Worm (Caenorhabditis elegans) whole organism, L1 larva: Measurements from ENCODE around the gene gop-3.

Experiments
- C34B4.2 ChIP-seq: sonication (generic microtip); optimal IDR thresholded peaks from 2 replicates; lab custom pipeline; 2017; ENCODE audit warnings: mild to moderate bottlenecking, missing genetic modification characterization, missing compliant biosample characterization
- F16B12.6 ChIP-seq: fragments of 150-350 bp; optimal IDR thresholded peaks from 2 replicates; lab custom pipeline; 2014; ENCODE audit warnings: missing biosample characterization, missing genetic modification characterization
- blmp-1 ChIP-seq: fragments of 150-350 bp; optimal IDR thresholded peaks from 2 replicates; lab custom pipeline; 2014; ENCODE audit warnings: missing biosample characterization, missing genetic modification characterization
- ceh-88 ChIP-seq: fragments of 200-800 bp; sonication (Bioruptor generic); IDR thresholded peaks from 2 replicates; pipeline ENCODE4 v1.3.6; 2022; ENCODE audit warnings: missing genetic modification characterization, missing compliant biosample characterization
- ceh-90 ChIP-seq: sonication (generic microtip); optimal IDR thresholded peaks from 2 replicates; lab custom pipeline; 2016; ENCODE audit warnings: missing genetic modification characterization, missing compliant biosample characterization
- ces-1 ChIP-seq: fragments of 150-350 bp; optimal IDR thresholded peaks from 2 replicates; lab custom pipeline; 2014; ENCODE audit warnings: missing biosample characterization, missing genetic modification reagents, missing genetic modification characterization
- dpl-1 ChIP-seq, 3 experiments: fragments of 150-350 bp in 2 of 3; sonication (generic microtip) in 1 of 3; optimal IDR thresholded peaks; 2 replicates each; lab custom pipeline; 2014 to 2017; ENCODE audit warnings: missing biosample characterization in 3 of 3, missing genetic modification characterization in 3 of 3, missing genetic modification reagents in 3 of 3
- efl-1 ChIP-seq, 4 experiments: fragments of 150-350 bp; optimal IDR thresholded peaks in 3 of 4; peaks in 1 of 4; 1 replicate in 1 of 4; 2 replicates in 3 of 4; lab custom pipeline; 2014; ENCODE audit warnings: missing biosample characterization in 2 of 4, missing genetic modification characterization in 2 of 4, missing genetic modification reagents in 2 of 4
- efl-3 ChIP-seq: fragments of 200-800 bp; sonication (Bioruptor generic); optimal IDR thresholded peaks from 2 replicates; lab custom pipeline; 2018; ENCODE audit warnings: mild to moderate bottlenecking, missing genetic modification characterization, missing compliant biosample characterization
- egl-27 ChIP-seq, 2 experiments: fragments of 150-350 bp in 1 of 2; sonication (generic microtip); optimal IDR thresholded peaks; 3 replicates each; lab custom pipeline; 2017 to 2018; ENCODE audit warnings: missing biosample characterization in 2 of 2, missing genetic modification characterization in 2 of 2, missing genetic modification reagents in 2 of 2
- elt-3 ChIP-seq, 6 experiments: fragments of 150-350 bp in 1 of 6; sonication (generic microtip); optimal IDR thresholded peaks; 2 replicates each; lab custom pipeline; 2017 to 2018; ENCODE audit warnings: missing biosample characterization in 6 of 6, missing genetic modification characterization in 6 of 6, inconsistent platforms in 1 of 6
- ets-5 ChIP-seq: fragments of 200-800 bp; sonication (Bioruptor generic); IDR thresholded peaks from 2 replicates; pipeline ENCODE4 v1.3.6; 2022; ENCODE audit warnings: missing genetic modification characterization, missing compliant biosample characterization
- grh-1 ChIP-seq: fragments of 200-800 bp; sonication (Bioruptor generic); IDR thresholded peaks from 2 replicates; pipeline ENCODE4 v1.3.6; 2022; ENCODE audit warnings: missing genetic modification reagents, missing genetic modification characterization, missing compliant biosample characterization
- hlh-17 ChIP-seq: fragments of 200-800 bp; sonication (Bioruptor generic); optimal IDR thresholded peaks from 2 replicates; lab custom pipeline; 2018; ENCODE audit warnings: missing genetic modification characterization, mild to moderate bottlenecking, missing compliant biosample characterization, moderate library complexity, borderline replicate concordance
- hlh-4 ChIP-seq: sonication (generic microtip); optimal IDR thresholded peaks from 2 replicates; lab custom pipeline; 2016; ENCODE audit warnings: mild to moderate bottlenecking, missing genetic modification characterization, missing compliant biosample characterization
- hpl-2 ChIP-seq: fragments of 150-350 bp; optimal IDR thresholded peaks from 2 replicates; lab custom pipeline; 2014; ENCODE audit warnings: missing biosample characterization, missing genetic modification reagents, missing genetic modification characterization
- lin-13 ChIP-seq: fragments of 150-350 bp; optimal IDR thresholded peaks from 2 replicates; lab custom pipeline; 2014; ENCODE audit warnings: missing biosample characterization, missing genetic modification reagents, missing genetic modification characterization
- lin-15B ChIP-seq: fragments of 150-350 bp; sonication (generic microtip); optimal IDR thresholded peaks from 3 replicates; lab custom pipeline; 2014; ENCODE audit warnings: missing biosample characterization, missing genetic modification characterization
- lin-39 ChIP-seq: fragments of 150-350 bp; optimal IDR thresholded peaks from 2 replicates; lab custom pipeline; 2014; ENCODE audit warnings: missing biosample characterization, missing genetic modification reagents, missing genetic modification characterization
- lir-3 ChIP-seq: sonication (generic microtip); optimal IDR thresholded peaks from 2 replicates; lab custom pipeline; 2016; ENCODE audit warnings: mild to moderate bottlenecking, missing genetic modification characterization, moderate library complexity, missing compliant biosample characterization; ENCODE audit not compliant: poor library complexity
- nhr-11 ChIP-seq: fragments of 150-350 bp; optimal IDR thresholded peaks from 2 replicates; lab custom pipeline; 2014; ENCODE audit warnings: missing biosample characterization, missing genetic modification characterization
- nhr-20 ChIP-seq: sonication (generic microtip); optimal IDR thresholded peaks from 2 replicates; lab custom pipeline; 2016; ENCODE audit warnings: mild to moderate bottlenecking, missing genetic modification characterization, missing compliant biosample characterization
- nhr-85 ChIP-seq: sonication (generic microtip); peaks from one replicate; lab custom pipeline; 2016; ENCODE audit warnings: missing genetic modification characterization, inconsistent platforms, missing compliant biosample characterization
- pax-3 ChIP-seq: fragments of 200-800 bp; sonication (Bioruptor generic); optimal IDR thresholded peaks from 2 replicates; lab custom pipeline; 2018; ENCODE audit warnings: mild to moderate bottlenecking, missing genetic modification characterization, moderate library complexity, missing compliant biosample characterization
- rnt-1 ChIP-seq: sonication (generic microtip); optimal IDR thresholded peaks from 2 replicates; lab custom pipeline; 2016; ENCODE audit warnings: mild to moderate bottlenecking, missing genetic modification characterization, moderate library complexity, missing compliant biosample characterization
- skn-1 ChIP-seq: fragments of 150-350 bp; optimal IDR thresholded peaks from 2 replicates; lab custom pipeline; 2014; ENCODE audit warnings: missing biosample characterization, missing genetic modification characterization
- tbx-2 ChIP-seq: sonication (generic microtip); optimal IDR thresholded peaks from 2 replicates; lab custom pipeline; 2016; ENCODE audit warnings: missing genetic modification characterization, missing compliant biosample characterization
- unc-62 ChIP-seq: fragments of 150-350 bp; optimal IDR thresholded peaks from 2 replicates; lab custom pipeline; 2014; ENCODE audit warnings: missing biosample characterization, missing genetic modification reagents, missing genetic modification characterization
- vab-15 ChIP-seq: sonication (generic microtip); optimal IDR thresholded peaks from 2 replicates; lab custom pipeline; 2017; ENCODE audit warnings: missing genotype, mild to moderate bottlenecking, missing genetic modification characterization, missing compliant biosample characterization
- xbp-1 ChIP-seq: sonication (generic microtip); optimal IDR thresholded peaks from 2 replicates; lab custom pipeline; 2016; ENCODE audit warnings: missing genetic modification characterization, missing compliant biosample characterization
- zip-4 ChIP-seq: fragments of 200-800 bp; sonication (Bioruptor generic); optimal IDR thresholded peaks from 2 replicates; lab custom pipeline; 2018; ENCODE audit warnings: mild to moderate bottlenecking, missing genetic modification characterization, moderate library complexity, missing compliant biosample characterization
- ztf-4 ChIP-seq: fragments of 150-350 bp; optimal IDR thresholded peaks from 2 replicates; lab custom pipeline; 2014; ENCODE audit warnings: missing biosample characterization, missing genetic modification characterization

Gene gop-3

ce11 chrIII:5230415-5230814 lies 30.1 kb upstream of the gop-3 start, which contains the start of gene prmt-5 (continued):
- peak; percentile 37 for TF ChIP-seq zip-4
- no peak for TF ChIP-seq ets-5 (GFP tag; lab: Robert Waterston, UW)

ce11 chrIII:5233140-5233539 lies 27.4 kb upstream of the gop-3 start:
- no peak for TF ChIP-seq skn-1
- TF ChIP-seq dpl-1 (GFP tag; optimal IDR thresholded peaks at IDR 0.05; lab: Kevin White, UChicago), result peak in 1 of 3 experiments; percentile 20
- TF ChIP-seq rnt-1 (tag; lab: Kevin White, UChicago), result peak; percentile 15
- no peak for TF ChIP-seq blmp-1
- TF ChIP-seq, all 84 proteins: peak for 2

ce11 chrIII:5234312-5234711 lies 26.2 kb upstream of the gop-3 start, which contains the start of gene mrps-26:
Gene mrps-26 (plus strand): TSS chrIII:5234612.
- TF ChIP-seq C34B4.2 (tag; lab: Kevin White, UChicago), result no peak
- no peak for TF ChIP-seq hlh-17 (GFP tag; lab: Kevin White, UChicago)
- TF ChIP-seq lin-15B (tag; lab: Kevin White, UChicago), result no peak
- TF ChIP-seq rnt-1 (tag; lab: Kevin White, UChicago), result no peak
- no peak for TF ChIP-seq ceh-88
- TF ChIP-seq tbx-2 (tag; lab: Kevin White, UChicago), result no peak
- no peak for TF ChIP-seq F16B12.6 (tag; lab: Kevin White, UChicago)
- no peak for TF ChIP-seq ztf-4 (tag; lab: Kevin White, UChicago)
- TF ChIP-seq hpl-2 (GFP tag; lab: Kevin White, UChicago), result no peak
- TF ChIP-seq efl-3 (GFP tag; lab: Kevin White, UChicago), result no peak
- no peak for TF ChIP-seq vab-15 (tag; lab: Kevin White, UChicago)
- no peak for TF ChIP-seq lin-13 (GFP tag; lab: Kevin White, UChicago)
- no peak for TF ChIP-seq ces-1 (GFP tag; lab: Kevin White, UChicago)
- TF ChIP-seq nhr-11 (tag; lab: Kevin White, UChicago), result no peak
- TF ChIP-seq nhr-85 (tag; lab: Kevin White, UChicago), result no peak
- TF ChIP-seq grh-1 (GFP tag; lab: Robert Waterston, UW), result no peak
- TF ChIP-seq, all 84 proteins: peak for 0

ce11 chrIII:5236104-5236503 lies 24.4 kb upstream of the gop-3 start, which contains the start of gene prx-10:
Gene prx-10 (plus strand): TSS chrIII:5236404.
- TF ChIP-seq nhr-85 (tag; lab: Kevin White, UChicago), result peak; percentile 33
- TF ChIP-seq C34B4.2 (tag; lab: Kevin White, UChicago), result no peak

- TF ChIP-seq unc-62 (GFP tag; lab: Kevin White, UChicago) (no peak), efl-1 (optimal IDR thresholded peaks at IDR 0.05; lab: Kevin White, UChicago) (no peak), efl-1 (GFP tag; optimal IDR thresholded peaks at IDR 0.05 in 1 of 2; lab: Kevin White, UChicago) (peak in 1 of 2 experiments; percentile 77)
These were observed 18.6 kb upstream of the gop-3 start for ce11 chrIII:5241854-5242253.

- TF ChIP-seq ets-5 (GFP tag; lab: Robert Waterston, UW), result no peak
These were observed 16.0 kb upstream of the gop-3 start, which contains the start of gene cnd-1 for ce11 chrIII:5244539-5244938. Gene cnd-1 (minus strand): TSS chrIII:5244639.

- TF ChIP-seq elt-3 (tag; optimal IDR thresholded peaks at IDR 0.05; lab: Kevin White, UChicago) (no peak), lir-3 (no peak), pax-3 (tag; lab: Kevin White, UChicago) (no peak), lin-39 (tag; lab: Kevin White, UChicago) (no peak), hlh-4 (tag; lab: Kevin White, UChicago) (no peak), egl-27 (tag; optimal IDR thresholded peaks at IDR 0.05; lab: Kevin White, UChicago) (no peak), skn-1 (no peak), vab-15 (tag; lab: Kevin White, UChicago) (no peak), ceh-90 (tag; lab: Kevin White, UChicago) (no peak), ces-1 (GFP tag; lab: Kevin White, UChicago) (no peak), nhr-20 (tag; lab: Kevin White, UChicago) (no peak), efl-1 (optimal IDR thresholded peaks at IDR 0.05; lab: Kevin White, UChicago) (no peak), efl-1 (GFP tag; optimal IDR thresholded peaks at IDR 0.05 in 1 of 2; lab: Kevin White, UChicago) (no peak), hpl-2 (GFP tag; lab: Kevin White, UChicago) (no peak), xbp-1 (tag; lab: Kevin White, UChicago) (no peak)
These were observed 15.4 kb upstream of the gop-3 start for ce11 chrIII:5245067-5245466.
